Worm (Caenorhabditis elegans) whole organism, early embryonic: ENCODE data around the gene Y14H12B.2.

Experiments used
- F13C5.2 ChIP-seq: sonication (generic microtip); optimal IDR thresholded peaks from 2 replicates; lab custom pipeline; 2017; ENCODE audit warnings: mild to moderate bottlenecking, missing genetic modification characterization, inconsistent platforms, missing compliant biosample characterization
- ama-1 ChIP-seq: fragments of 150-350 bp; optimal IDR thresholded peaks from 2 replicates; lab custom pipeline; 2014
- ceh-36 ChIP-seq: sonication (generic microtip); optimal IDR thresholded peaks from 2 replicates; lab custom pipeline; 2016; ENCODE audit warnings: missing genetic modification characterization, inconsistent platforms, missing compliant biosample characterization
- ets-7 ChIP-seq: sonication (generic microtip); optimal IDR thresholded peaks from 2 replicates; lab custom pipeline; 2016; ENCODE audit warnings: missing genotype, missing genetic modification characterization, missing compliant biosample characterization
- flt-1 ChIP-seq: fragments of 200-800 bp; sonication (Bioruptor generic); IDR thresholded peaks from 2 replicates; pipeline ENCODE4 v1.3.6; 2022; ENCODE audit warnings: missing genetic modification characterization, missing compliant biosample characterization
- hmbx-1 ChIP-seq: sonication (generic microtip); optimal IDR thresholded peaks from 2 replicates; lab custom pipeline; 2016; ENCODE audit warnings: mild to moderate bottlenecking, missing genetic modification characterization, missing compliant biosample characterization
- hmg-4 ChIP-seq: fragments of 200-800 bp; sonication (Bioruptor generic); optimal IDR thresholded peaks from 2 replicates; lab custom pipeline; 2018; ENCODE audit warnings: mild to moderate bottlenecking, missing genetic modification characterization, missing compliant biosample characterization
- pes-1 ChIP-seq: fragments of 200-800 bp; sonication (Bioruptor generic); IDR thresholded peaks from 2 replicates; pipeline ENCODE4 v1.3.6; 2022; ENCODE audit warnings: missing genetic modification reagents, missing genetic modification characterization, missing compliant biosample characterization
- scrt-1 ChIP-seq: fragments of 200-800 bp; sonication (Bioruptor generic); IDR thresholded peaks from 2 replicates; pipeline ENCODE4 v1.3.6; 2022; ENCODE audit warnings: missing genetic modification characterization, missing compliant biosample characterization
- tbx-11 ChIP-seq: fragments of 200-800 bp; sonication (Bioruptor generic); IDR thresholded peaks from 2 replicates; pipeline ENCODE4 v1.3.6; 2022; ENCODE audit warnings: missing genetic modification characterization, missing compliant biosample characterization
- tra-4 ChIP-seq: sonication (generic microtip); optimal IDR thresholded peaks from 2 replicates; lab custom pipeline; 2017; ENCODE audit warnings: missing genetic modification characterization, missing compliant biosample characterization

DNA sequence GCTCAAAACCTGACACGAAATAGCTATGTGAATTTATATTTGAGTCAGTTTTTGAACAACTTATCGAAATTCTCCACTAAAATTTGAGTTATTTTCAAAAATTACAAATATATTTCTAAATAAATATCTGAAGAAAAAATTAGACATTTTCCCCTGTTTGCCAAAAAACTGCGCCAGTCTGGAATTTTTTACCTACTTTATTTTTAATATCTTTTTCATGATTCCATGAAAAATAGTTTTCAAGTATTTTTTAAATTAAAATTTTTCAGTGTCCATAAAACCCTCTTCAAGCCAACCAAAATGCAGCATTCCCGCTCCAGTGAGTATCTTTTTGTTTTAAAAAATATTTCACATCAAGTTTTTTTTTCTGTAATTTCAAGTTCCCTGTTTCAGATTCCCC, 42.4 kb downstream of the Y14H12B.2 start, which contains the start of gene F53C3.8:
- TF ChIP-seq ama-1 (no peak), scrt-1 (GFP tag; lab: Robert Waterston, UW) (no peak), ets-7 (tag; lab: Kevin White, UChicago) (no peak), tra-4 (tag; lab: Kevin White, UChicago) (no peak), hmbx-1 (tag; lab: Kevin White, UChicago) (no peak), flt-1 (GFP tag; lab: Robert Waterston, UW) (no peak), F13C5.2 (tag; lab: Kevin White, UChicago) (no peak), pes-1 (GFP tag; lab: Robert Waterston, UW) (no peak), hmg-4 (GFP tag; lab: Kevin White, UChicago) (no peak), ceh-36 (tag; lab: Kevin White, UChicago) (no peak), tbx-11 (no peak)
